Worm (Caenorhabditis elegans) whole organism, L3 larva: ENCODE measurements around the gene skr-6.

Source experiments
- nhr-28 ChIP-seq: fragments of 150-350 bp; optimal IDR thresholded peaks from 2 replicates; lab custom pipeline; 2014; ENCODE audit warnings: missing biosample characterization, missing genetic modification characterization
- nhr-76 ChIP-seq: fragments of 150-350 bp; sonication (generic microtip); optimal IDR thresholded peaks from 5 replicates; lab custom pipeline; 2014; ENCODE audit warnings: missing biosample characterization, missing genetic modification characterization
- snpc-4 ChIP-seq: fragments of 150-350 bp; optimal IDR thresholded peaks from 2 replicates; lab custom pipeline; 2014; ENCODE audit warnings: missing biosample characterization, missing genetic modification characterization
- tbx-2 ChIP-seq: sonication (generic microtip); optimal IDR thresholded peaks from 2 replicates; lab custom pipeline; 2016; ENCODE audit warnings: mild to moderate bottlenecking, missing genetic modification characterization, missing compliant biosample characterization
- zag-1 ChIP-seq: fragments of 150-350 bp; optimal IDR thresholded peaks from 2 replicates; lab custom pipeline; 2014; ENCODE audit warnings: missing biosample characterization, missing genetic modification characterization

- TF ChIP-seq nhr-76 (tag; lab: Kevin White, UChicago) (no peak), tbx-2 (tag; lab: Kevin White, UChicago) (no peak), zag-1 (tag; lab: Kevin White, UChicago) (no peak), snpc-4 (tag; lab: Kevin White, UChicago) (no peak), nhr-28 (no peak)
Measured at ce11 chrV:18246077-18246476, 23.7 kb downstream of the skr-6 start.
